Worm (Caenorhabditis elegans) whole organism, late embryonic: ENCODE data around the gene T01H3.2.

Experiments used
- ama-1 ChIP-seq: fragments of 150-350 bp; optimal IDR thresholded peaks from 2 replicates; lab custom pipeline; 2014
- ceh-9 ChIP-seq: sonication (generic microtip); optimal IDR thresholded peaks from 2 replicates; lab custom pipeline; 2016; ENCODE audit warnings: mild to moderate bottlenecking, missing genetic modification characterization, inconsistent platforms, missing compliant biosample characterization
- hlh-6 ChIP-seq: sonication (generic microtip); optimal IDR thresholded peaks from 2 replicates; lab custom pipeline; 2016; ENCODE audit warnings: missing genotype, missing genetic modification characterization, missing compliant biosample characterization

ce11 chrII:7839703-7840102 is 38.1 kb downstream of the T01H3.2 start:
- TF ChIP-seq ama-1 (no peak), hlh-6 (no peak), ceh-9 (tag; lab: Kevin White, UChicago) (no peak)
